Worm (Caenorhabditis elegans): ENCODE results near the gene ceh-20.

The ceh-20 gene

ce11 chrIII:6989201-6989600 lies 9.5 kb downstream of the ceh-20 start:
- TF ChIP-seq elt-1 (tag; optimal IDR thresholded peaks at IDR 0.05) (no peak), pha-4 (tag; optimal IDR thresholded peaks at IDR 0.05) (peak; percentile 92), pqm-1 (tag; optimal IDR thresholded peaks at IDR 0.05) (peak; percentile 21), elt-2 (tag; optimal IDR thresholded peaks at IDR 0.05) (peak; percentile 69)

- no peak for TF ChIP-seq hmg-11 (tag; optimal IDR thresholded peaks at IDR 0.05)
- peak; percentile 32 for TF ChIP-seq elt-1 (tag; optimal IDR thresholded peaks at IDR 0.05)
These were observed 10.2 kb downstream of the ceh-20 start, which contains the start of gene prk-1 for ce11 chrIII:6989900-6990299. Gene prk-1, plus strand, starts transcription at chrIII:6990168.

- TF ChIP-seq pha-4 (tag; optimal IDR thresholded peaks at IDR 0.05), result peak; percentile 65
- no peak for TF ChIP-seq nhr-76 (tag; optimal IDR thresholded peaks at IDR 0.05)
- TF ChIP-seq zag-1 (tag; optimal IDR thresholded peaks at IDR 0.05), result no peak
- TF ChIP-seq ceh-9 (tag; optimal IDR thresholded peaks at IDR 0.05), result no peak
- no peak for TF ChIP-seq ztf-11 (tag; optimal IDR thresholded peaks at IDR 0.05)
- peak; percentile 57 for TF ChIP-seq ama-1 (optimal IDR thresholded peaks at IDR 0.05)
- peak; percentile 73 for TF ChIP-seq pqm-1 (tag; optimal IDR thresholded peaks at IDR 0.05)
- peak; percentile 83 for TF ChIP-seq elt-2 (tag; optimal IDR thresholded peaks at IDR 0.05)
- TF ChIP-seq mdl-1 (tag; optimal IDR thresholded peaks at IDR 0.05), result no peak
- no peak for TF ChIP-seq snpc-4 (tag; optimal IDR thresholded peaks at IDR 0.05)
- TF ChIP-seq R02D3.7 (tag; optimal IDR thresholded peaks at IDR 0.05), result no peak
- TF ChIP-seq unc-39 (tag; optimal IDR thresholded peaks at IDR 0.05), result no peak
- no peak for TF ChIP-seq hmg-11 (tag; optimal IDR thresholded peaks at IDR 0.05)
- no peak for TF ChIP-seq ZK546.5 (tag; optimal IDR thresholded peaks at IDR 0.05)
- TF ChIP-seq nhr-43 (tag; optimal IDR thresholded peaks at IDR 0.05; ENCODE audit: poor library complexity, severe bottlenecking), result no peak
- no peak for TF ChIP-seq nhr-28 (tag; optimal IDR thresholded peaks at IDR 0.05)
- TF ChIP-seq lin-39 (tag; optimal IDR thresholded peaks at IDR 0.05), result no peak
- no peak for TF ChIP-seq lin-15B (tag; optimal IDR thresholded peaks at IDR 0.05)
- no peak for TF ChIP-seq nhr-25 (tag; optimal IDR thresholded peaks at IDR 0.05)
- TF ChIP-seq nhr-67 (tag; optimal IDR thresholded peaks at IDR 0.05), result no peak
- no peak for TF ChIP-seq nhr-77 (tag; optimal IDR thresholded peaks at IDR 0.05)
- peak; percentile 1 for TF ChIP-seq nfya-1 (tag; optimal IDR thresholded peaks at IDR 0.05; ENCODE audit: insufficient read depth)
- no peak for TF ChIP-seq daf-12 (tag; optimal IDR thresholded peaks at IDR 0.05)
- no peak for TF ChIP-seq nhr-237 (tag; optimal IDR thresholded peaks at IDR 0.05)
- TF ChIP-seq fkh-2 (tag; optimal IDR thresholded peaks at IDR 0.05), result no peak
- TF ChIP-seq eor-1 (tag; optimal IDR thresholded peaks at IDR 0.05), result no peak
- no peak for TF ChIP-seq jun-1 (tag; optimal IDR thresholded peaks at IDR 0.05)
- no peak for TF ChIP-seq elt-3 (tag; optimal IDR thresholded peaks at IDR 0.05)
- no peak for TF ChIP-seq elt-1 (tag; optimal IDR thresholded peaks at IDR 0.05)
- TF ChIP-seq unc-62 (GFP tag; optimal IDR thresholded peaks at IDR 0.05), result no peak
- TF ChIP-seq tbx-2 (tag; optimal IDR thresholded peaks at IDR 0.05), result no peak
- TF ChIP-seq ztf-4 (tag; optimal IDR thresholded peaks at IDR 0.05), result no peak
- no peak for TF ChIP-seq nhr-23 (tag; optimal IDR thresholded peaks at IDR 0.05)
- no peak for TF ChIP-seq nhr-12 (tag; optimal IDR thresholded peaks at IDR 0.05)
- no peak for TF ChIP-seq egl-27 (tag; optimal IDR thresholded peaks at IDR 0.05)
- no peak for TF ChIP-seq ceh-28 (tag; optimal IDR thresholded peaks at IDR 0.05)
These were observed 11.8 kb downstream of the ceh-20 start for ce11 chrIII:6991465-6991864.

DNA sequence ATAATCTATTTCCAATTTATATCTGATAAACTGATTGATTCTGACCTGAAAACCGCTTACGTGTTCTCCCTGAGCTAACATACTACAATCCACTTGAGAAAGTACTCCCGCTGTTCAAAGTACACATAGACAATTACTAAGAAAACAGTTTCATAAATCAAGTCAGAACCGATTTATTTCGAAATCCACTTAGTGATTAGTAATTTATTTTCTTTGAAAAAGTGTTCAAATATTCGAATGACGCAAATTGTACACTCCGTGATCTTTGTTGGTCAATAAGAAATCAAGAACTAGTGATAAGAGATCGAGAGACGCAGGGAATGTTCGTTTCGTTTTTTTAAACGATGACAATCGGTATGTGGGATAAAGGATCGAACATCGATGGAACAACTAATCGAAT lies 12.8 kb downstream of the ceh-20 start:
- peak; percentile 22 for TF ChIP-seq pqm-1 (tag; optimal IDR thresholded peaks at IDR 0.05)
- TF ChIP-seq pha-4 (tag; optimal IDR thresholded peaks at IDR 0.05), result peak; percentile 37
- TF ChIP-seq fkh-10 (GFP tag; optimal IDR thresholded peaks at IDR 0.05), result no peak
- peak; percentile 15 for TF ChIP-seq elt-2 (tag; optimal IDR thresholded peaks at IDR 0.05)
- TF ChIP-seq fos-1 (tag; optimal IDR thresholded peaks at IDR 0.05), result no peak
- no peak for TF ChIP-seq lsy-12 (tag; optimal IDR thresholded peaks at IDR 0.05)
- TF ChIP-seq jun-1 (tag; optimal IDR thresholded peaks at IDR 0.05), result no peak

Data from whole organism, L3 larva.